Worm (Caenorhabditis elegans) whole organism, early embryonic: ENCODE results near the gene D2024.18.

ENCODE experiments used
- B0310.2 ChIP-seq: sonication (generic microtip); optimal IDR thresholded peaks from 2 replicates; lab custom pipeline; 2016; ENCODE audit warnings: mild to moderate bottlenecking, missing genetic modification characterization, missing compliant biosample characterization
- F13C5.2 ChIP-seq: sonication (generic microtip); optimal IDR thresholded peaks from 2 replicates; lab custom pipeline; 2017; ENCODE audit warnings: mild to moderate bottlenecking, missing genetic modification characterization, inconsistent platforms, missing compliant biosample characterization
- aly-1 ChIP-seq: sonication (generic microtip); optimal IDR thresholded peaks from 2 replicates; lab custom pipeline; 2016; ENCODE audit warnings: missing genetic modification characterization, missing compliant biosample characterization
- flt-1 ChIP-seq: fragments of 200-800 bp; sonication (Bioruptor generic); IDR thresholded peaks from 2 replicates; pipeline ENCODE4 v1.3.6; 2022; ENCODE audit warnings: missing genetic modification characterization, missing compliant biosample characterization
- hmg-4 ChIP-seq: fragments of 200-800 bp; sonication (Bioruptor generic); optimal IDR thresholded peaks from 2 replicates; lab custom pipeline; 2018; ENCODE audit warnings: mild to moderate bottlenecking, missing genetic modification characterization, missing compliant biosample characterization

DNA sequence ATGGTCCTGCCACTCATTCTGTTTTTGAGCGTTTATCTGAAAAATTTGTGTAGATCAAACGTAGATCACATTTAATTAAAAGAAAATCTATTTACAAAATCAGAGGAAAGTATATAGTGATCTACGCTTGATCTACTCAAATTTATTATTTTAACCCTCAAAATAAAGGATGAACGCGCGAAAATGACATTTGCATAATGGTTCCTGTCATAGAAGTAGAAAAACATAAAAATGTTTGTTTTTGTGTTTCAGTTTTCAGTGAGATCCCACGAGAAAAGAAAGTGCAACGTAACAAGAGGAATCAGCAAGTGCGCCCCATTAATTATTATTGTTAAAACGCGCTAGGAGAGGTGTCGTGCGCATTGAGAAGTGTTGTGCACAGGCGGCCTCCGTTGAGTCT lies 38.9 kb upstream of the D2024.18 start:
- no peak for TF ChIP-seq F13C5.2
- no peak for TF ChIP-seq B0310.2
- TF ChIP-seq aly-1 (tag; lab: Kevin White, UChicago), result no peak
- TF ChIP-seq flt-1, result no peak
- no peak for TF ChIP-seq hmg-4
